Fruit fly (Drosophila melanogaster) whole organism, embryonic: ENCODE data around the gene peg.

Source experiments
- Adf1 ChIP-seq: fragments of 200-800 bp; sonication (Bioruptor generic); IDR thresholded peaks from 2 replicates; pipeline ENCODE4 v1.3.6; 2022; ENCODE audit warnings: missing biosample characterization, missing genetic modification characterization
- B-H2 ChIP-seq: fragments of 200-800 bp; sonication (Bioruptor generic); optimal IDR thresholded peaks from 2 replicates; lab custom pipeline; 2018; ENCODE audit warnings: missing biosample characterization, mild to moderate bottlenecking, missing genetic modification characterization
- Bgb ChIP-seq: fragments of 200-800 bp; sonication (Bioruptor generic); IDR thresholded peaks from 2 replicates; pipeline ENCODE4 v1.3.6; 2022; ENCODE audit warnings: missing biosample characterization, missing genetic modification characterization; ENCODE audit not compliant: partially characterized antibody
- Blimp-1 ChIP-seq: fragments of 200-800 bp; sonication (Bioruptor generic); optimal IDR thresholded peaks from 3 replicates; lab custom pipeline; 2018; ENCODE audit warnings: missing biosample characterization, missing genetic modification characterization, mild to moderate bottlenecking, moderate library complexity, missing genetic modification reagents
- CG11093 ChIP-seq: fragments of 200-800 bp; sonication (Bioruptor generic); IDR thresholded peaks from 3 replicates; pipeline ENCODE4 v1.3.6; 2022; ENCODE audit warnings: missing biosample characterization, missing genetic modification characterization
- CG12769 ChIP-seq: fragments of 200-800 bp; sonication (Bioruptor generic); optimal IDR thresholded peaks from 2 replicates; lab custom pipeline; 2019; ENCODE audit warnings: missing biosample characterization, mild to moderate bottlenecking, missing genetic modification characterization, moderate library complexity
- CG16813 ChIP-seq: fragments of 200-800 bp; sonication (Bioruptor generic); IDR thresholded peaks from 3 replicates; pipeline ENCODE4 v1.3.6; 2022; ENCODE audit warnings: missing biosample characterization, missing genetic modification characterization; ENCODE audit not compliant: partially characterized antibody
- CG17359 ChIP-seq: fragments of 200-800 bp; sonication (Bioruptor generic); optimal IDR thresholded peaks from 3 replicates; lab custom pipeline; 2018; ENCODE audit warnings: missing biosample characterization, mild to moderate bottlenecking, missing genetic modification characterization, moderate library complexity
- CG17361 ChIP-seq: fragments of 200-800 bp; sonication (Bioruptor generic); IDR thresholded peaks from 3 replicates; pipeline ENCODE4 v1.3.6; 2022; ENCODE audit warnings: missing biosample characterization, missing genetic modification characterization
- CG17829 ChIP-seq: fragments of 200-800 bp; optimal IDR thresholded peaks from 2 replicates; lab custom pipeline; 2019; ENCODE audit warnings: missing biosample characterization, mild to moderate bottlenecking, missing genetic modification characterization, moderate library complexity
- CG18011 ChIP-seq: fragments of 200-800 bp; sonication (Bioruptor generic); optimal IDR thresholded peaks from 2 replicates; lab custom pipeline; 2017; ENCODE audit warnings: missing biosample characterization, missing genetic modification characterization, mild to moderate bottlenecking, moderate library complexity, missing genotype
- CG1832 ChIP-seq: fragments of 200-800 bp; sonication (Bioruptor generic); optimal IDR thresholded peaks from 2 replicates; lab custom pipeline; 2017; ENCODE audit warnings: missing biosample characterization, mild to moderate bottlenecking, missing genetic modification characterization, inconsistent platforms
- CG2129 ChIP-seq: fragments of 200-800 bp; sonication (Bioruptor generic); IDR thresholded peaks from 2 replicates; pipeline ENCODE4 v1.3.6; 2022; ENCODE audit warnings: missing biosample characterization, missing genetic modification characterization; ENCODE audit not compliant: partially characterized antibody
- CG31365 ChIP-seq: fragments of 200-800 bp; sonication (Bioruptor generic); optimal IDR thresholded peaks from 2 replicates; lab custom pipeline; 2018; ENCODE audit warnings: missing biosample characterization, mild to moderate bottlenecking, missing genetic modification characterization
- CG34422 ChIP-seq: fragments of 200-800 bp; sonication (Bioruptor generic); IDR thresholded peaks from 3 replicates; pipeline ENCODE4 v1.3.6; 2022; ENCODE audit warnings: missing biosample characterization, missing genetic modification characterization
- CG3726 ChIP-seq: fragments of 200-800 bp; sonication (Bioruptor generic); IDR thresholded peaks from 3 replicates; pipeline ENCODE4, ENCODE4 v1.3.6; 2022; ENCODE audit warnings: missing biosample characterization, missing genetic modification characterization
- CG3847 ChIP-seq: fragments of 200-800 bp; sonication (Bioruptor generic); IDR thresholded peaks from 2 replicates; pipeline ENCODE4 v1.3.6; 2022; ENCODE audit warnings: missing biosample characterization, missing genetic modification characterization
- CG6175 ChIP-seq: fragments of 200-800 bp; sonication (Bioruptor generic); IDR thresholded peaks from 3 replicates; pipeline ENCODE4 v1.3.6; 2022; ENCODE audit warnings: missing biosample characterization, missing genetic modification characterization
- CG6791 ChIP-seq: fragments of 200-800 bp; sonication (Bioruptor generic); IDR thresholded peaks from 3 replicates; pipeline ENCODE4 v1.3.6; 2022; ENCODE audit warnings: missing biosample characterization, missing genetic modification characterization; ENCODE audit not compliant: partially characterized antibody
- CG9727 ChIP-seq: fragments of 200-800 bp; sonication (Bioruptor generic); optimal IDR thresholded peaks from 3 replicates; lab custom pipeline; 2017; ENCODE audit warnings: missing biosample characterization, mild to moderate bottlenecking, missing genetic modification characterization
- CkIIα-i1 ChIP-seq: fragments of 200-800 bp; sonication (Bioruptor generic); IDR thresholded peaks from 2 replicates; pipeline ENCODE4 v1.3.6; 2022; ENCODE audit warnings: missing biosample characterization, missing genetic modification characterization
- CoRest ChIP-seq: fragments of 200-800 bp; sonication (Bioruptor generic); optimal IDR thresholded peaks from 3 replicates; lab custom pipeline; 2018; ENCODE audit warnings: missing biosample characterization, mild to moderate bottlenecking, missing genetic modification characterization, moderate library complexity
- Dek ChIP-seq: fragments of 200-800 bp; sonication (Bioruptor generic); optimal IDR thresholded peaks from 3 replicates; lab custom pipeline; 2019; ENCODE audit warnings: missing biosample characterization, mild to moderate bottlenecking, missing genetic modification characterization, moderate library complexity
- Dp ChIP-seq: fragments of 200-800 bp; sonication (Bioruptor generic); optimal IDR thresholded peaks from 2 replicates; lab custom pipeline; 2018; ENCODE audit warnings: missing biosample characterization, mild to moderate bottlenecking, missing genetic modification characterization, moderate library complexity
- HLHmδ ChIP-seq: fragments of 200-800 bp; sonication (Bioruptor generic); optimal IDR thresholded peaks from 2 replicates; lab custom pipeline; 2018; ENCODE audit warnings: missing biosample characterization, mild to moderate bottlenecking, missing genetic modification characterization, moderate library complexity
- Kr ChIP-seq: fragments of 200-800 bp; sonication (Bioruptor generic); optimal IDR thresholded peaks from 2 replicates; lab custom pipeline; 2017; ENCODE audit warnings: missing biosample characterization, mild to moderate bottlenecking, missing genetic modification characterization
- Med ChIP-seq: fragments of 200-800 bp; sonication (Bioruptor generic); peaks from one replicate; lab custom pipeline; 2016; ENCODE audit warnings: missing biosample characterization, missing genetic modification characterization, mild to moderate bottlenecking, inconsistent platforms, moderate library complexity
- NC2β ChIP-seq: fragments of 200-800 bp; sonication (Bioruptor generic); optimal IDR thresholded peaks from 2 replicates; lab custom pipeline; 2016; ENCODE audit warnings: missing biosample characterization, missing genetic modification characterization
- Rfx ChIP-seq: fragments of 200-800 bp; sonication (Bioruptor generic); IDR thresholded peaks from 2 replicates; pipeline ENCODE4 v1.3.6; 2022; ENCODE audit warnings: missing biosample characterization, missing genetic modification characterization
- amos ChIP-seq: fragments of 200-800 bp; sonication (Bioruptor generic); IDR thresholded peaks from 2 replicates; pipeline ENCODE4 v1.3.6; 2022; ENCODE audit warnings: missing biosample characterization, missing genetic modification characterization; ENCODE audit not compliant: partially characterized antibody
- ash1 ChIP-seq: fragments of 200-800 bp; sonication (Bioruptor generic); optimal IDR thresholded peaks from 2 replicates; lab custom pipeline; 2018; ENCODE audit warnings: missing biosample characterization, mild to moderate bottlenecking, missing genetic modification characterization
- ato ChIP-seq: fragments of 200-800 bp; sonication (Bioruptor generic); IDR thresholded peaks from 2 replicates; pipeline ENCODE4 v1.3.6; 2022; ENCODE audit warnings: missing biosample characterization, missing genetic modification characterization; ENCODE audit not compliant: partially characterized antibody
- cg ChIP-seq: fragments of 200-800 bp; sonication (Bioruptor generic); optimal IDR thresholded peaks from 3 replicates; lab custom pipeline; 2019; ENCODE audit warnings: missing biosample characterization, mild to moderate bottlenecking, missing genetic modification characterization, moderate library complexity
- chm ChIP-seq: fragments of 200-800 bp; sonication (Bioruptor generic); IDR thresholded peaks from 2 replicates; pipeline ENCODE4 v1.3.6; 2022; ENCODE audit warnings: missing biosample characterization, missing genetic modification characterization
- gfzf ChIP-seq: fragments of 200-800 bp; sonication (Bioruptor generic); optimal IDR thresholded peaks from 2 replicates; lab custom pipeline; 2016; ENCODE audit warnings: missing biosample characterization, mild to moderate bottlenecking, missing genetic modification characterization, moderate library complexity
- kni ChIP-seq: fragments of 200-800 bp; sonication (Bioruptor generic); optimal IDR thresholded peaks from 3 replicates; lab custom pipeline; 2017; ENCODE audit warnings: mild to moderate bottlenecking, missing biosample characterization, missing genetic modification reagents, missing genetic modification characterization
- nerfin-2 ChIP-seq: fragments of 200-800 bp; sonication (Bioruptor generic); IDR thresholded peaks from 2 replicates; pipeline ENCODE4 v1.3.6; 2022; ENCODE audit warnings: missing biosample characterization, missing genetic modification characterization; ENCODE audit not compliant: partially characterized antibody
- phol ChIP-seq: fragments of 200-800 bp; sonication (Bioruptor generic); optimal IDR thresholded peaks from 3 replicates; lab custom pipeline; 2018; ENCODE audit warnings: missing biosample characterization, mild to moderate bottlenecking, missing genetic modification characterization, moderate library complexity
- run ChIP-seq: fragments of 200-800 bp; sonication (Bioruptor generic); optimal IDR thresholded peaks from 3 replicates; lab custom pipeline; 2018; ENCODE audit warnings: missing biosample characterization, mild to moderate bottlenecking, missing genetic modification characterization
- sens ChIP-seq: fragments of 200-800 bp; sonication (Bioruptor generic); peaks from one replicate; lab custom pipeline; 2016; ENCODE audit warnings: missing biosample characterization, missing genetic modification characterization
- sr ChIP-seq: fragments of 200-800 bp; sonication (Bioruptor generic); IDR thresholded peaks from 3 replicates; pipeline ENCODE4 v1.3.6; 2022; ENCODE audit warnings: missing biosample characterization, missing genetic modification characterization
- yki ChIP-seq: fragments of >200 bp; optimal IDR thresholded peaks from 3 replicates; lab custom pipeline; 2018

Gene peg

DNA sequence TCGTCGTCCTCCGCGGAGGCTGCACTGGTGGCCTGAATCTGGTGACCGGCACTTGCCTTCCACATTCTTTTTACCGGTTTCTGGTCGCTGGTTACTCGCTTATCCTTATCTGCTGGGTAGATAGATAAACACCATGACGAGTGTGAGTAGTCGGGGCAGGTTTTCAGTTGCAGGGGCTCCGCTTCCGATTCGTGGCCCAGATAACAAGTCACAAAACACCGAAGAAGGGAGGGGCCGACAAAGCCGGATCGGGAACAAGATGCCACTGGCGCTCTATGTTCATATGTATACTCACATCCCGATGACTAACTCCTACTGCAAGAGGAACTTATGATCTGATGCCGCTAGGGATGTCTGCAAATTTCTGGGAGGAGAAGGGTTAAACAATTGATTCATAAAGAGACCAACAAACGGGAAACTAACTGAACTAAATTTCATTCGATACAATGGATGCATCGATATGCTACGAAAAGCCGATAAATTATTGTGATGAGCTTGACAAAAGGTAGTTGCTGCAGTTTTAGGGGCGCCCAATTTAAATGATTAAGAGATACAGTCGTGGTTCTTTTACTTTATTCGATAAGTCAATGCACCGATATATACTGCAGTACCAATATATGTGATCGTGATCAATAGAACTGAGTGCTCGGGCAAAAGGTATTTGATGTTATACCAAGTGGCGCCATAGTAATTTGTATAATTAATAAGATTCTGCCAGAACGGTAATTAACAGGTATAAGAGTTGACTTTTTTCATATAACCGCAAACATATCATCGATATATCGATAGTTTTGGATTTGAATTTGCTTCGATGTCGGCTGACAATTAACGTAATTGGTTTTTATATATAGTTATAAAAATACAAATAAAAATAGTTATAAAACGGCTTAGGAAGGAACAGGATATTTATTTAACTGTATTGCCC lies 40.3 kb upstream of the peg start, which contains the start of gene Cortactin (continued):
- TF ChIP-seq CkIIα-i1 (GFP tag; lab: Robert Waterston, UW) (no peak), CG2129 (GFP tag; lab: Robert Waterston, UW) (peak; percentile 91), nerfin-2 (GFP tag; lab: Robert Waterston, UW) (peak; percentile 84), CG34422 (peak; percentile 39; the same call in 1 of the 3 replicates), amos (GFP tag; lab: Robert Waterston, UW) (peak; percentile 95), Rfx (peak; percentile 42; the same call in 1 of the 2 replicates), B-H2 (GFP tag; lab: Kevin White, UChicago) (peak; percentile 48)

DNA sequence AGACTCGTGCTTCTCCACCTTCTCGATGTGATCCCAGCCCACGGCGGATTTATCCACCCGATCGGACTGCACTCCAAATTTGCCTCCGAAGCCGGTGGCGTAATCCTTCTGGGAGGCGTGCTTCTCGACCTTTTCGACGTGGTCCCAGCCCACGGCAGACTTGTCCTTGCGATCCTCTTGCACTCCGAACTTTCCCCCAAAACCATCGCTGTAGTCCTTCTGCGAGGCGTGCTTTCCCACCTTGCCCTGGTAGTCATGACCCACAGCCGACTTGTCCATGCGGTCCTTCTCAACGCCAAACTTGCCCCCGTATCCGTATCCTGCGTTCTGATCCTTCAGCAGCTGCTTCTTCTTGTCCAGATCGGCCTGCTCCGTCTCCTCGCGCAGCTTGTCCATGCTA lies 39.5 kb upstream of the peg start:
- TF ChIP-seq sens (GFP tag; lab: Kevin White, UChicago), result peak; percentile 60
- peak; percentile 24 for TF ChIP-seq Med (GFP tag; lab: Kevin White, UChicago)
- no peak for TF ChIP-seq Adf1 (GFP tag; lab: Robert Waterston, UW)

DNA sequence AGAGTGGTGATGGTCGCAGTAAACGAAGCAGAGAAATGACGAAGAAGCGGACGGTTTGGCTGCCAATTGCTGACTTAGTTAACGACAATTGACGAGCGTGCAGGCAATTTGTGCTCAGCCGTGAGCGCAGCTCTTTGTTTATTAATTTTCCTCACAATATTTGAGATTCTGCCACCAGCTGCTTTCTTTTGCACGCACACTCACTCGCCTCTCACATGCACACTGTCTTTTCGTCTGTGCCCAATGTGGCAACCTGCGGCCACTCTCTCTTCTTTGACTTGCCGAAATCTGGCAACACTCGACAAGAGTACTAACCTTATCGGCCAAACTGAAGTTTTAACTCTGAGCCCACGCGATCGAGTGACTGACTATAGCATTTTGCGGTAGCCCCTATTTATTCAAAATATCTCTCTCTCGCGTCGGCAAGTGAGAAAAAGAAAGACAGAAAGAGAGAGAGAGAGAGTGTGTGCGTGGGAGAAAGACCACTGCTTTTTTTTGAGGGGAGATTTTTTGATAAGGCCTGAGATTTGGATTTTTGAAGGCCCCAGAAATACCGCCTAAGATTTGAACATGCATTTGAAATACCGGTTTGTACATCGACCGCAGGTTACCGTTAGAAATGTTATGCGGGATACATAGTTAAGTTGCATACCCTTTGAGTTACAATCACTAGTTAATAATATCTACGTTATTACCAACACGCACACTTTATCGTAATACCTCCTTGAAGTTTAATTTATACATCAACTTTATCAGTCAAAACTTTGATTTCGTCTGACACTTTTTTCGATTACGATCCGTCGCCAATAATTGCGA lies 36.7 kb upstream of the peg start, which contains the start of gene Mvl:
Gene Mvl (minus strand): TSS at position 371 of the 816 bp plus-strand sequence.
- TF ChIP-seq yki (lab: Kevin White, UChicago), result peak; percentile 53
- TF ChIP-seq chm (GFP tag; lab: Robert Waterston, UW), result peak; percentile 55; the same call in 1 of the 2 replicates
- TF ChIP-seq kni (GFP tag; lab: Kevin White, UChicago), result peak; percentile 58
- TF ChIP-seq Kr (GFP tag; lab: Kevin White, UChicago), result no peak
- TF ChIP-seq gfzf (GFP tag; lab: Kevin White, UChicago), result peak; percentile 43
- TF ChIP-seq sr (GFP tag; lab: Robert Waterston, UW), result peak; percentile 86
- peak; percentile 66 for TF ChIP-seq CG17829 (tag; lab: Kevin White, UChicago)
- peak; percentile 59; the same call in 1 of the 3 replicates for TF ChIP-seq CG6791 (GFP tag; lab: Robert Waterston, UW)
- peak; percentile 47 for TF ChIP-seq CoRest (tag; lab: Kevin White, UChicago)
- TF ChIP-seq CG6175 (GFP tag; lab: Robert Waterston, UW), result peak; percentile 89
- TF ChIP-seq CG3726 (GFP tag; lab: Robert Waterston, UW), result no peak
- peak; percentile 12 for TF ChIP-seq ash1 (GFP tag; lab: Kevin White, UChicago)
- TF ChIP-seq Dek, result no peak
- peak; percentile 43 for TF ChIP-seq HLHmδ
- peak; percentile 2 for TF ChIP-seq CG31365 (tag; lab: Kevin White, UChicago)
- TF ChIP-seq NC2β (GFP tag; lab: Kevin White, UChicago), result no peak
- TF ChIP-seq phol (tag; lab: Kevin White, UChicago), result peak; percentile 2
- TF ChIP-seq CG17361 (GFP tag; lab: Robert Waterston, UW), result 0 out of 3 replicates have a peak, but pooled peaks have one; percentile 17
- TF ChIP-seq CG12769 (tag; lab: Kevin White, UChicago), result peak; percentile 38
- TF ChIP-seq CG18011 (GFP tag; lab: Kevin White, UChicago), result peak; percentile 3
- TF ChIP-seq CG3847 (GFP tag; lab: Robert Waterston, UW), result peak; percentile 34; the same call in 1 of the 2 replicates
- peak; percentile 39 for TF ChIP-seq Blimp-1 (GFP tag; lab: Kevin White, UChicago)
- peak; percentile 83 for TF ChIP-seq cg
- no peak for TF ChIP-seq run (tag; lab: Kevin White, UChicago)
- no peak for TF ChIP-seq CG11093 (GFP tag; lab: Robert Waterston, UW)
- TF ChIP-seq CG9727 (GFP tag; lab: Kevin White, UChicago), result no peak
- TF ChIP-seq CG1832 (GFP tag; lab: Kevin White, UChicago), result peak; percentile 74
- TF ChIP-seq Dp (GFP tag; lab: Kevin White, UChicago), result peak; percentile 79
- peak; percentile 48; the same call in 1 of the 2 replicates for TF ChIP-seq Bgb (GFP tag; lab: Robert Waterston, UW)
- TF ChIP-seq ato, result no peak
- peak; percentile 9 for TF ChIP-seq CG17359 (tag; lab: Kevin White, UChicago)
- no peak for TF ChIP-seq CG16813
